Worm (Caenorhabditis elegans): Measurements from ENCODE around the gene math-8.

DNA sequence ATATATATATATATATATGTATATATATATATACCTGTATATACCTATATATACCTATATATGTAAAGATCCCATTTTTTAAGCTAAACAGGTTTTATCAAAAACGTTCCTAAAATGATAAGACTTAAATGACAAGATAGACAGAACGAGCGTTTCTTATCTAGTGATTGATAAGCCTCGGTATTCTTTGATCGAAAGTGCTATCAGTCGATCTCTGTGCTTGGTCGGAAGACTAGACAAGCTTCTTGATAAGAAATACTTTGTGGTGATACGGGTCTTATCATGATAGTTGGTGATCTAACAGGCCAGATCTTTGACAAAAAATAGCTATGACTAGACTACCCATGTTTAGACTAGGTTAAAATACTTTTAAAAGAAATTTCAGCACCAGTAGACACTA is 37.3 kb downstream of the math-8 start:
- TF ChIP-seq unc-130 (GFP tag; optimal IDR thresholded peaks at IDR 0.05) (no peak), ctbp-1 (GFP tag; IDR thresholded peaks at IDR 0.05) (no peak), ztf-7 (tag; optimal IDR thresholded peaks at IDR 0.05) (no peak)
